Worm (Caenorhabditis elegans): ENCODE results near the gene ZK418.7.

Gene ZK418.7

DNA sequence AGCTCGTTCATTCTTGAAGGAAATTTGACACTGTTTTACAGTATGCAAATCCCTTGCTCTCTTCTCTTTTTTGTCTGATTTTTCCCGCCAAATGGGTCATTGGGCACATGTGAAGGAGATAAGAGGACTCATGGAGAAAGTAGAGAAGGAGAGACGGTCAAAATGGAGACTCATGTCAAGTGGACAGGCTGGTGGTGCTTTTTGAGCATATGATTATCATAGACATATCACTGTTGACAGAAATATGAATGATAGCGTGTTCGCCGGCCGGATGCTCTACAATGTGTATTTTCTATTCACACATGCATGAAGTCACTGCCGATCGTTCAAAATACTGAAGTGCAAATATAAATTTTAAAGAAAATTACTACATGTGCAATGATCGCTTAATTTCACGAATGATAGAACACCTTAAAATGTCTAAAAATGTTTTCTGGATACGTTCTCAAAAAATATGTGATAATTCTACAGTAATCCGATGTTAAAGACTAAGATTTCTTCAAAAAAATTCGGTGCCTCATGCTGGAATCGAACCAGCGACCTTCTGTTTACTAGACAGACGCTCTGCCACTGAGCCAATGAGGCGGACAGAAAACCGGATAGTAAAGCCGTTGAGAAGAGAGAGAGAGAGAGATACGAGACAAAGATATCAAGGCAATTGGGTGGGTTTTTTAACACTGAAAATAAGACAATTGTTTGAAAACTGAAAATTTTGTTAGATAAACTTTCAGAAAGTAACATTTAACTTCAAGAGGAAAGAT, 50.4 kb downstream of the ZK418.7 start (continued):
- TF ChIP-seq ceh-90 (tag; optimal IDR thresholded peaks at IDR 0.05): no peak
- no peak for TF ChIP-seq ztf-11 (tag; optimal IDR thresholded peaks at IDR 0.05)
- TF ChIP-seq C04F5.9 (tag; optimal IDR thresholded peaks at IDR 0.05): no peak
- peak; percentile 50 for TF ChIP-seq nhr-71 (tag; optimal IDR thresholded peaks at IDR 0.05)
- peak; percentile 85 for TF ChIP-seq snpc-4 (tag; optimal IDR thresholded peaks at IDR 0.05)
- TF ChIP-seq xbp-1 (tag; optimal IDR thresholded peaks at IDR 0.05): peak; percentile 16
- no peak for TF ChIP-seq ztf-4 (tag; optimal IDR thresholded peaks at IDR 0.05)
- no peak for TF ChIP-seq lin-15B (tag; optimal IDR thresholded peaks at IDR 0.05)

DNA sequence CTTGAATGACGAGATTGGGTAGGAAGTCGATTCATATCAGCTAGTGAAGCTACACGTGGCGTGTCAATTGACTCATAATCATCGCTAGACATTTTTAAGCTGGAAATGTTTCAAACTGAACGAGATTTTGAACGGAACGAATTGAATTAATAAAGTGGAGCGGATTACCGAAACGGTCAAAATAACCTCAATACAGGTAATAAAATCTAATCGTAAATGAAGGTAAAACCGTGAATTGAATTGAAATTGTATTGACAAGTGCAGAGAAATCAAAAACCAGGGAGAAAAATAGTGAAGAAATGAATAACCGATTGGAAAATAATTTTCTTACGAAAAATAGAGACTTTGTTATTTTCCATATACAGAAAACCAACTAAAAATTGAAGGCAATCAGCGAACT, 51.5 kb downstream of the ZK418.7 start, which contains the start of gene cyk-1:
Gene cyk-1, minus strand, starts transcription at position 101 of the 400 bp plus-strand sequence.
- no peak for TF ChIP-seq C34B4.2 (tag; optimal IDR thresholded peaks at IDR 0.05)
- no peak for TF ChIP-seq nhr-19 (GFP tag; conservative IDR thresholded peaks at IDR 0.05)
- TF ChIP-seq snu-23 (GFP tag; optimal IDR thresholded peaks at IDR 0.05): no peak
- TF ChIP-seq nhr-28 (tag; optimal IDR thresholded peaks at IDR 0.05): no peak
